Fruit fly (Drosophila melanogaster): ENCODE measurements around the gene cv-c.

DNA sequence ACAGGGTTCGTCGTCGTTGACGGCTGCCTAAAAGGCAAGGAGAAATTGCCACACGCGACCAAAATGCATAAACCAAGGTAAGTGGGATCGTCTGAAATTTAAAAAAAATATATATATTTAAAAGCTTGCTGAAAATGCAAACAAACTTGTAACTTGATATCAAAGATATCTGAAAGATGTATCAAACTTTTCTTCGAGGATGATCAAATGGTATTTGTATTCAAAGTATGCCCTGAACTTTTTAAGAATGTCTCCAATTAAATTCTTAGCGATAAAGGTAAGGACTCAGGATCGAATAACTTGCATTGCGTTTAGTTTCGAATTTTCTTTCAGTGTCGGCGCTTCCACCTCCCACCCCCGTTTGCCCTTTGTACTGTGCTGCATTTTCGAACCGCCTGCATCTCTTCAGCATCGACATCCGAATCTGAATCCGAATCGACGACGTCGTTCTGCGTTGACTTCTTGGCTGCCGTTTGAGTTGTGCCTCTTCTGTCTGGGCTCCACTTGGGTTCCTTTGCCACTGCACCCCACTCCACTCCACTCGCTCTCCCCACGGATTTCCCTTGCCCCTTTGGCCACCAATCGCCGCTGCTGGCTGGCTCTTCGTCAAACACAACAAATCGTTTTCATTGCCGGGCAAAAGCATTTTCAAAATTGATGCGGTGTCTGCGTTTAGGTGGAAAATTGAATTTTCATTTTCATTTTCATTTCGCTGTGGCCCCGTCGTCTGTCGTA is 95.3 kb downstream of the cv-c start:
- peak; percentile 26 for TF ChIP-seq Lpt (GFP tag; optimal IDR thresholded peaks at IDR 0.05)
- peak; percentile 54 for TF ChIP-seq CG32006 (GFP tag; optimal IDR thresholded peaks at IDR 0.05)
- peak; percentile 52; the same call in 2 of the 3 replicates for TF ChIP-seq CG8119 (GFP tag; IDR thresholded peaks at IDR 0.05)
- TF ChIP-seq lz (GFP tag; optimal IDR thresholded peaks at IDR 0.05), result peak; percentile 20

All from whole organism, prepupa.